Fruit fly (Drosophila melanogaster) whole organism, embryonic: ENCODE results near the gene CG5934.

Source experiments
- Bgb ChIP-seq: fragments of 200-800 bp; sonication (Bioruptor generic); IDR thresholded peaks from 2 replicates; pipeline ENCODE4 v1.3.6; 2022; ENCODE audit warnings: missing biosample characterization, missing genetic modification characterization; ENCODE audit not compliant: partially characterized antibody
- BtbVII ChIP-seq: fragments of 200-800 bp; sonication (Bioruptor generic); optimal IDR thresholded peaks from 3 replicates; lab custom pipeline; 2017; ENCODE audit warnings: missing biosample characterization, mild to moderate bottlenecking, missing genetic modification characterization
- CG10321 ChIP-seq: fragments of 200-800 bp; sonication (Bioruptor generic); IDR thresholded peaks from 2 replicates; pipeline ENCODE4 v1.3.6; 2022; ENCODE audit warnings: missing biosample characterization, missing genetic modification characterization
- CG10654 ChIP-seq: fragments of 200-800 bp; sonication (Bioruptor generic); optimal IDR thresholded peaks from 2 replicates; lab custom pipeline; 2016; ENCODE audit warnings: missing biosample characterization, missing genetic modification characterization
- CG11093 ChIP-seq: fragments of 200-800 bp; sonication (Bioruptor generic); IDR thresholded peaks from 3 replicates; pipeline ENCODE4 v1.3.6; 2022; ENCODE audit warnings: missing biosample characterization, missing genetic modification characterization
- CG11696 ChIP-seq: fragments of 200-800 bp; sonication (Bioruptor generic); IDR thresholded peaks from 2 replicates; pipeline ENCODE4 v1.3.6; 2022; ENCODE audit warnings: missing biosample characterization, missing genetic modification characterization
- CG14860 ChIP-seq: fragments of 200-800 bp; sonication (Bioruptor generic); IDR thresholded peaks from 3 replicates; pipeline ENCODE4 v1.3.6; 2022; ENCODE audit warnings: missing biosample characterization, missing genetic modification characterization; ENCODE audit not compliant: partially characterized antibody
- CG15269 ChIP-seq: fragments of 200-800 bp; sonication (Bioruptor generic); optimal IDR thresholded peaks from 2 replicates; lab custom pipeline; 2018; ENCODE audit warnings: missing biosample characterization, mild to moderate bottlenecking, missing genetic modification characterization, moderate library complexity
- CG3065 ChIP-seq: fragments of 200-800 bp; sonication (Bioruptor generic); optimal IDR thresholded peaks from 2 replicates; lab custom pipeline; 2016; ENCODE audit warnings: missing biosample characterization, missing genetic modification characterization
- CG32532 ChIP-seq: fragments of 200-800 bp; sonication (Bioruptor generic); IDR thresholded peaks from 2 replicates; pipeline ENCODE4 v1.3.6; 2022; ENCODE audit warnings: missing biosample characterization, missing genetic modification characterization
- CG34224 ChIP-seq: fragments of 200-800 bp; sonication (Bioruptor generic); IDR thresholded peaks from 3 replicates; pipeline ENCODE4 v1.3.6; 2022; ENCODE audit warnings: missing biosample characterization, missing genetic modification characterization; ENCODE audit not compliant: partially characterized antibody
- CG3726 ChIP-seq: fragments of 200-800 bp; sonication (Bioruptor generic); IDR thresholded peaks from 3 replicates; pipeline ENCODE4, ENCODE4 v1.3.6; 2022; ENCODE audit warnings: missing biosample characterization, missing genetic modification characterization
- CG3847 ChIP-seq: fragments of 200-800 bp; sonication (Bioruptor generic); IDR thresholded peaks from 2 replicates; pipeline ENCODE4 v1.3.6; 2022; ENCODE audit warnings: missing biosample characterization, missing genetic modification characterization
- CG4617 ChIP-seq: fragments of 200-800 bp; sonication (Bioruptor generic); optimal IDR thresholded peaks from 3 replicates; lab custom pipeline; 2016; ENCODE audit warnings: missing biosample characterization, missing genetic modification characterization, borderline replicate concordance
- CG4707 ChIP-seq: fragments of 200-800 bp; sonication (Bioruptor generic); optimal IDR thresholded peaks from 2 replicates; lab custom pipeline; 2018; ENCODE audit warnings: missing biosample characterization, mild to moderate bottlenecking, missing genetic modification characterization, moderate library complexity
- CG4820 ChIP-seq: fragments of 200-800 bp; sonication (Bioruptor generic); optimal IDR thresholded peaks from 3 replicates; lab custom pipeline; 2016; ENCODE audit warnings: missing biosample characterization, missing genetic modification characterization
- CG5245 ChIP-seq: fragments of 200-800 bp; sonication (Bioruptor generic); optimal IDR thresholded peaks from 3 replicates; lab custom pipeline; 2016; ENCODE audit warnings: missing biosample characterization, missing genetic modification characterization
- CG5953 ChIP-seq: fragments of 200-800 bp; sonication (Bioruptor generic); IDR thresholded peaks from 2 replicates; pipeline ENCODE4 v1.3.6; 2022; ENCODE audit warnings: missing biosample characterization, missing genetic modification characterization
- CG6654 ChIP-seq: fragments of 200-800 bp; sonication (Bioruptor generic); optimal IDR thresholded peaks from 2 replicates; lab custom pipeline; 2017; ENCODE audit warnings: missing biosample characterization, mild to moderate bottlenecking, missing genetic modification characterization
- CG7372 ChIP-seq: fragments of 200-800 bp; sonication (Bioruptor generic); IDR thresholded peaks from 2 replicates; pipeline ENCODE4 v1.3.6; 2022; ENCODE audit warnings: missing biosample characterization, missing genetic modification characterization
- CG8388 ChIP-seq: fragments of 200-800 bp; sonication (Bioruptor generic); optimal IDR thresholded peaks from 2 replicates; lab custom pipeline; 2019; ENCODE audit warnings: missing biosample characterization, mild to moderate bottlenecking, missing genetic modification characterization, moderate library complexity
- CrebB ChIP-seq: fragments of 200-800 bp; sonication (Bioruptor generic); optimal IDR thresholded peaks from 3 replicates; lab custom pipeline; 2018; ENCODE audit warnings: missing biosample characterization, mild to moderate bottlenecking, missing genetic modification characterization
- Dad ChIP-seq: fragments of 200-800 bp; sonication (Bioruptor generic); optimal IDR thresholded peaks from 3 replicates; lab custom pipeline; 2016; ENCODE audit warnings: missing biosample characterization, missing genetic modification characterization
- Deaf1 ChIP-seq: fragments of 200-800 bp; optimal IDR thresholded peaks from 3 replicates; lab custom pipeline; 2019; ENCODE audit warnings: missing biosample characterization, mild to moderate bottlenecking, missing genetic modification characterization, moderate library complexity
- Dek ChIP-seq: fragments of 200-800 bp; sonication (Bioruptor generic); optimal IDR thresholded peaks from 3 replicates; lab custom pipeline; 2019; ENCODE audit warnings: missing biosample characterization, mild to moderate bottlenecking, missing genetic modification characterization, moderate library complexity
- Dll ChIP-seq: fragments of 200-800 bp; sonication (Bioruptor generic); IDR thresholded peaks from 4 replicates; pipeline ENCODE4 v1.3.6; 2022; ENCODE audit warnings: missing biosample characterization, missing genetic modification characterization; ENCODE audit not compliant: partially characterized antibody
- E2f2 ChIP-seq: fragments of 200-800 bp; sonication (Bioruptor generic); IDR thresholded peaks from 2 replicates; pipeline ENCODE4 v1.3.6; 2022; ENCODE audit warnings: missing biosample characterization, missing genetic modification characterization
- Ets65A ChIP-seq: fragments of 200-800 bp; sonication (Bioruptor generic); peaks from one replicate; lab custom pipeline; 2016; ENCODE audit warnings: missing biosample characterization, missing genetic modification characterization
- Gsc ChIP-seq: fragments of 200-800 bp; sonication (Bioruptor generic); IDR thresholded peaks from 2 replicates; pipeline ENCODE4 v1.3.6; 2022; ENCODE audit warnings: missing biosample characterization, missing genetic modification characterization
- HLH4C ChIP-seq: fragments of 200-800 bp; sonication (Bioruptor generic); IDR thresholded peaks from 3 replicates; pipeline ENCODE4 v1.3.6; 2022; ENCODE audit warnings: missing biosample characterization, missing genetic modification characterization; ENCODE audit not compliant: partially characterized antibody
- HmgZ ChIP-seq: fragments of 200-800 bp; sonication (Bioruptor generic); optimal IDR thresholded peaks from 2 replicates; lab custom pipeline; 2018; ENCODE audit warnings: missing biosample characterization, mild to moderate bottlenecking, missing genetic modification characterization
- MESR4 ChIP-seq: fragments of 200-800 bp; sonication (Bioruptor generic); optimal IDR thresholded peaks from 2 replicates; lab custom pipeline; 2018; ENCODE audit warnings: missing biosample characterization, mild to moderate bottlenecking, missing genetic modification characterization, moderate library complexity
- MTF-1 ChIP-seq: fragments of 200-800 bp; sonication (Bioruptor generic); optimal IDR thresholded peaks from 2 replicates; lab custom pipeline; 2018; ENCODE audit warnings: missing biosample characterization, mild to moderate bottlenecking, missing genetic modification characterization, borderline replicate concordance
- Med ChIP-seq: fragments of 200-800 bp; sonication (Bioruptor generic); peaks from one replicate; lab custom pipeline; 2016; ENCODE audit warnings: missing biosample characterization, missing genetic modification characterization, mild to moderate bottlenecking, inconsistent platforms, moderate library complexity
- Oaz ChIP-seq: fragments of 200-800 bp; sonication (Bioruptor generic); IDR thresholded peaks from 2 replicates; pipeline ENCODE4 v1.3.6; 2022; ENCODE audit warnings: missing biosample characterization, missing genetic modification characterization
- Rx ChIP-seq: fragments of 200-800 bp; sonication (Bioruptor generic); IDR thresholded peaks from 2 replicates; pipeline ENCODE4 v1.3.6; 2022; ENCODE audit warnings: missing biosample characterization, missing genetic modification characterization
- ara ChIP-seq: fragments of 200-800 bp; sonication (Bioruptor generic); IDR thresholded peaks from 2 replicates; pipeline ENCODE4 v1.3.6; 2022; ENCODE audit warnings: missing biosample characterization, missing genetic modification characterization
- ase ChIP-seq: fragments of 200-800 bp; sonication (Bioruptor generic); IDR thresholded peaks from 3 replicates; pipeline ENCODE4 v1.3.6; 2022; ENCODE audit warnings: missing biosample characterization, missing genetic modification characterization
- cad ChIP-seq: fragments of >200 bp; optimal IDR thresholded peaks from 2 replicates; lab custom pipeline; 2017; ENCODE audit warnings: missing biosample characterization, missing genetic modification characterization
- chinmo ChIP-seq: fragments of 200-800 bp; sonication (Bioruptor generic); IDR thresholded peaks from 4 replicates; pipeline ENCODE4 v1.3.6; 2022; ENCODE audit warnings: missing biosample characterization, missing genetic modification characterization; ENCODE audit not compliant: partially characterized antibody
- crp ChIP-seq, 2 experiments: fragments of 200-800 bp; sonication (Bioruptor generic); optimal IDR thresholded peaks; 2 replicates in 1 of 2; 3 replicates in 1 of 2; lab custom pipeline; 2017; ENCODE audit warnings: missing biosample characterization in 2 of 2, missing genetic modification characterization in 2 of 2, mild to moderate bottlenecking in 1 of 2, moderate library complexity in 1 of 2
- dmrt11E ChIP-seq: fragments of 200-800 bp; sonication (Bioruptor generic); optimal IDR thresholded peaks from 3 replicates; lab custom pipeline; 2018; ENCODE audit warnings: missing biosample characterization, mild to moderate bottlenecking, missing genetic modification characterization, moderate library complexity
- gce ChIP-seq: fragments of 200-800 bp; sonication (Bioruptor generic); IDR thresholded peaks from 3 replicates; pipeline ENCODE4 v1.3.6; 2022; ENCODE audit warnings: missing biosample characterization, missing genetic modification characterization
- her ChIP-seq: fragments of 200-800 bp; sonication (Bioruptor generic); optimal IDR thresholded peaks from 2 replicates; lab custom pipeline; 2016; ENCODE audit warnings: missing biosample characterization, missing genetic modification characterization
- jumu ChIP-seq: fragments of 200-800 bp; sonication (Bioruptor generic); optimal IDR thresholded peaks from 3 replicates; lab custom pipeline; 2016; ENCODE audit warnings: missing biosample characterization, missing genetic modification characterization
- lab ChIP-seq: fragments of 200-800 bp; sonication (Bioruptor generic); optimal IDR thresholded peaks from 3 replicates; lab custom pipeline; 2017; ENCODE audit warnings: missing biosample characterization, missing genetic modification characterization, mild to moderate bottlenecking, moderate library complexity, missing genetic modification reagents
- luna ChIP-seq: fragments of 200-800 bp; sonication (Bioruptor generic); optimal IDR thresholded peaks from 2 replicates; lab custom pipeline; 2016; ENCODE audit warnings: missing biosample characterization, missing genetic modification characterization
- nerfin-1 ChIP-seq: fragments of 200-800 bp; sonication (Bioruptor generic); optimal IDR thresholded peaks from 3 replicates; lab custom pipeline; 2019; ENCODE audit warnings: missing biosample characterization, mild to moderate bottlenecking, missing genetic modification characterization, moderate library complexity
- pzg ChIP-seq: fragments of 200-800 bp; sonication (Bioruptor generic); optimal IDR thresholded peaks from 3 replicates; lab custom pipeline; 2018; ENCODE audit warnings: missing biosample characterization, mild to moderate bottlenecking, missing genetic modification characterization, moderate library complexity
- slou ChIP-seq: fragments of 200-800 bp; sonication (Bioruptor generic); optimal IDR thresholded peaks from 3 replicates; lab custom pipeline; 2016; ENCODE audit warnings: missing biosample characterization, missing genetic modification characterization
- tna ChIP-seq: fragments of 200-800 bp; sonication (Bioruptor generic); IDR thresholded peaks from 2 replicates; pipeline ENCODE4 v1.3.6; 2022; ENCODE audit warnings: missing biosample characterization, missing genetic modification characterization; ENCODE audit not compliant: partially characterized antibody
- unc-4 ChIP-seq: fragments of 200-800 bp; sonication (Bioruptor generic); IDR thresholded peaks from 2 replicates; pipeline ENCODE4 v1.3.6; 2022; ENCODE audit warnings: missing biosample characterization, missing genetic modification characterization; ENCODE audit not compliant: partially characterized antibody

The CG5934 gene

dm6 chr3R:27226080-27226648 lies 47.3 kb upstream of the CG5934 start:
- TF ChIP-seq BtbVII (GFP tag; lab: Kevin White, UChicago) (no peak), chinmo (GFP tag; lab: Robert Waterston, UW) (no peak), nerfin-1 (no peak), CG4820 (no peak), Rx (GFP tag; lab: Robert Waterston, UW) (no peak), CG14860 (GFP tag; lab: Robert Waterston, UW) (no peak), CG5953 (GFP tag; lab: Robert Waterston, UW) (no peak), CrebB (tag; lab: Kevin White, UChicago) (no peak), jumu (no peak), CG6654 (peak; percentile 97), HLH4C (GFP tag; lab: Robert Waterston, UW) (0 out of 3 replicates have a peak, but pooled peaks have one; percentile 26), dmrt11E (tag; lab: Kevin White, UChicago) (no peak), ara (no peak), cad (peak; percentile 92), CG11093 (no peak), CG15269 (tag; lab: Kevin White, UChicago) (no peak), ase (no peak), CG4707 (GFP tag; lab: Kevin White, UChicago) (no peak), CG34224 (GFP tag; lab: Robert Waterston, UW) (no peak), CG7372 (GFP tag; lab: Robert Waterston, UW) (no peak), slou (GFP tag; lab: Kevin White, UChicago) (no peak), lab (GFP tag; lab: Kevin White, UChicago) (no peak), Ets65A (peak; percentile 58), tna (GFP tag; lab: Robert Waterston, UW) (no peak), Med (peak; percentile 29), Dad (GFP tag; lab: Kevin White, UChicago) (no peak), her (GFP tag; lab: Kevin White, UChicago) (no peak), CG11696 (GFP tag; lab: Robert Waterston, UW) (no peak), CG32532 (no peak), luna (GFP tag; lab: Kevin White, UChicago) (no peak), gce (GFP tag; lab: Robert Waterston, UW) (no peak), Dek (no peak), MTF-1 (no peak)

- TF ChIP-seq CG5245 (GFP tag; lab: Kevin White, UChicago): no peak
- TF ChIP-seq crp (GFP tag; optimal IDR thresholded peaks at IDR 0.05; lab: Kevin White, UChicago): peak in 1 of 2 experiments; percentile 92
- TF ChIP-seq MESR4 (GFP tag; lab: Kevin White, UChicago): peak; percentile 15
- peak; percentile 55 for TF ChIP-seq E2f2
- TF ChIP-seq unc-4 (GFP tag; lab: Robert Waterston, UW): 0 out of 2 replicates have a peak, but pooled peaks have one; percentile 28
- no peak for TF ChIP-seq Oaz
- no peak for TF ChIP-seq Deaf1 (tag; lab: Kevin White, UChicago)
- TF ChIP-seq CG10321 (GFP tag; lab: Robert Waterston, UW): no peak
- peak; percentile 45 for TF ChIP-seq pzg (GFP tag; lab: Kevin White, UChicago)
- TF ChIP-seq CG3847 (GFP tag; lab: Robert Waterston, UW): peak; percentile 29; the same call in 1 of the 2 replicates
- TF ChIP-seq Gsc (GFP tag; lab: Robert Waterston, UW): no peak
- TF ChIP-seq CG3065: no peak
- no peak for TF ChIP-seq CG8388 (GFP tag; lab: Kevin White, UChicago)
- TF ChIP-seq CG3726 (GFP tag; lab: Robert Waterston, UW): no peak
- peak; percentile 16; the same call in 1 of the 2 replicates for TF ChIP-seq Bgb
- TF ChIP-seq HmgZ (tag; lab: Kevin White, UChicago): peak; percentile 25
- no peak for TF ChIP-seq CG10654 (GFP tag; lab: Kevin White, UChicago)
- TF ChIP-seq Dll: peak; percentile 17; the same call in 1 of the 4 replicates
- no peak for TF ChIP-seq CG4617
Measured at dm6 chr3R:27228342-27228741, 45.2 kb upstream of the CG5934 start, which contains the start of gene CG42813. Gene CG42813, minus strand, starts transcription at chr3R:27228561.
